Fruit fly (Drosophila melanogaster): ENCODE measurements around the gene CG13049.

- TF ChIP-seq Hr38 (GFP tag; optimal IDR thresholded peaks at IDR 0.05) (no peak), CG6808 (GFP tag; optimal IDR thresholded peaks at IDR 0.05) (no peak), CG9139 (GFP tag; optimal IDR thresholded peaks at IDR 0.05) (no peak), Eip93F (GFP tag; optimal IDR thresholded peaks at IDR 0.05) (no peak), CG3032 (tag; optimal IDR thresholded peaks at IDR 0.05) (no peak), cyc (GFP tag; optimal IDR thresholded peaks at IDR 0.05) (no peak), Sox102F (GFP tag; optimal IDR thresholded peaks at IDR 0.05) (no peak), svp (GFP tag) (peak; percentile 16), dac (GFP tag; optimal IDR thresholded peaks at IDR 0.05) (no peak), Hr4 (GFP tag; optimal IDR thresholded peaks at IDR 0.05) (no peak), CG15336 (GFP tag; IDR thresholded peaks at IDR 0.05) (no peak), OdsH (GFP tag; optimal IDR thresholded peaks at IDR 0.05) (no peak)
Measured at dm6 chr3L:16327776-16328175, 46.0 kb upstream of the CG13049 start, which contains the start of gene CG13038.
